Worm (Caenorhabditis elegans) whole organism, dauer: Measurements from ENCODE around the gene F21D9.8.
"Not testable (repeated sequence)": the region's sequence is repeated elsewhere in the genome, so short reads cannot be mapped to it uniquely, and the experiment has no call there.

Experiments used
- unc-62 ChIP-seq: sonication (generic microtip); optimal IDR thresholded peaks from 2 replicates; lab custom pipeline; 2017; ENCODE audit warnings: missing biosample characterization, missing genetic modification reagents, missing genetic modification characterization

F21D9.8 gene

DNA sequence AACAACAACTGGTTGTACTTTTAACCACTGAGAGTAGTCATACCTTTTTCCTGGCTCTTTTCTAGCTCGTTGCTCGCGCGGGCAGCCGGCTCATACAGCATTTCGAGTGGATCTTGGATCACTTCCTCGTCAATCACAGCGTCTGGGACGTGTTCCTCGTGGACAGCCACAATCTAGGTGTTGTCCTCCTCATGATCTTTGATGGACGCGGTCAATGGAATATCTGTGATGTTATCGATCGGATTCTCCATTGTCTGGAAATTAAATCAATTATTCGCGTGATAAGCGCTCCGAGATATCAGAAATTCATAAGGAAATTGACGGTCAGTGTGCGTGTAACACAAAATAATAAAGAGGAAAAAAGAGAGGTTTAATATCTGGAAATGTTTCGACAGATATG, at the start of gene F21D9.8:
Gene F21D9.8 (minus strand): TSS at position 101 of the 400 bp plus-strand sequence.
- TF ChIP-seq unc-62: no peak

- TF ChIP-seq unc-62: no peak
These were observed 49.5 kb upstream of the F21D9.8 start, which contains the start of gene fbxb-65 for ce11 chrV:19329263-19329662. TSS of gene fbxb-65 (plus strand) at chrV:19329563.

- TF ChIP-seq unc-62: no peak
These were observed 45.6 kb upstream of the F21D9.8 start for ce11 chrV:19325436-19325835.

ce11 chrV:19322387-19322786, 42.6 kb upstream of the F21D9.8 start, which contains the start of gene C43D7.4:
TSS of gene C43D7.4 (minus strand) at chrV:19322487.
- TF ChIP-seq unc-62: no peak

DNA sequence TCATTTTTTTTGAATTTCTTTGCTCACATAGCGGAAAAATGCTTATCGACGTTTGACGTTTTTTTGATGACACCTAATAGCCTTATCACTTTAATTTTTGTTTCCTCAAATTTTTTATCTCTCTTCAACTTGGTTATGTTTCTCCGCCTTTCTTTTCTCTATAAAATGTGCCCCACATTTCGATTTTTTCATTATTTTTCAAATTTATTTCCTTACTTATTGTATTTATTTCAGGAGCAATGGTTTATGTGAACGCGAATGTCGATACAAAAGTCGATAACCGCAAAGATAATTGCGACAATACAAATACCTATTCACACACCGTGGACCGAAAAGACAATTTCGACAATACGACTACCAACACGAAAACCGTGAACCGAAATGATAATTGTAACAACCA, 40.6 kb upstream of the F21D9.8 start, which contains the start of gene sdz-6:
Gene sdz-6 (plus strand): TSS at position 229 of the 400 bp plus-strand sequence.
- no peak for TF ChIP-seq unc-62

- TF ChIP-seq unc-62: no peak
These were observed 39.7 kb upstream of the F21D9.8 start, which contains the start of gene C43D7.7 for ce11 chrV:19319460-19319995. TSS of gene C43D7.7 (minus strand) at chrV:19319510.

DNA sequence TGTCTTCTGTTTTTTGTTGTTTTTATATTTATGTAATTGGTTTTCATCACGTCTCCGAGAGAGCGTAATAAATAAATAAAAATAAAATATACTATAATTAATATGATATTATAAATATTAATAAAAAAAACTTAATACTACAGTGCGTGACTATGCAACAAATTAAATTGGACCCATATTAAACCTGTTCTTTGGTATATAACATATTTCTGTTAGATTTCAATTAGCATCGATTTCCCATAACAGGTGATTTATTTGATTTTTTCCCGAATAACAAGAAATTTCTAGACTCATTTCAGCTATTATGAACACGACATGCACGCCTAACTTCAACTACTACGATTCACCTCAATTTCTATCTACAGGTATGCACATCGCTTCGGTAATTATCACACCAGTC, 37.3 kb upstream of the F21D9.8 start, which contains the start of gene srh-208:
Gene srh-208 (plus strand): TSS at position 301 of the 400 bp plus-strand sequence.
- not testable (repeated sequence) for TF ChIP-seq unc-62

ce11 chrV:19312975-19313374, 33.2 kb upstream of the F21D9.8 start, which contains the start of gene fbxb-64:
TSS of gene fbxb-64 (plus strand) at chrV:19313275.
- TF ChIP-seq unc-62: no peak

ce11 chrV:19311391-19311790, 31.6 kb upstream of the F21D9.8 start, which contains the start of gene C43D7.8:
TSS of gene C43D7.8 (minus strand) at chrV:19311491.
- no peak for TF ChIP-seq unc-62

- no peak for TF ChIP-seq unc-62
These were observed 29.8 kb upstream of the F21D9.8 start, which contains the start of gene F55C9.11 for ce11 chrV:19309591-19309990. TSS of gene F55C9.11 (minus strand) at chrV:19309691.

- TF ChIP-seq unc-62: no peak
These were observed 28.3 kb upstream of the F21D9.8 start for ce11 chrV:19308137-19308536.

DNA sequence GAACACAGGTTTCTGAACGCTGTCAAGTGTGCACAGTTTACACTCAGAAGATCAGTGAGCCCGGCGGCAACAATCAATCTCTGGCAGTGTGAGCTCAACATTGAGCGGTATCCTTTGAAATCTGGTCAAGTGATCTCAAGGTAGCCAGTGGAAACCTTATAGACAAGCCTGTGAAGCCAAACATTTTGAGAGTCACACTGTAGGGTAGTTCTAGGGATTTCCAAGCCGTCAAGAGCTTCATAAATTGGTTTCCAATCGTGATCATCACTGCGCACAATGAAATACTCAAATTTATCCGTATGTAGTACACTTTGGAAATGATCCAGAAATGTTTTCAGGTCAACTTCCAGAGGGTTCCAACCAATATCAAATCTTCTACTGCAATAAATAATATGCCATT, 27.1 kb upstream of the F21D9.8 start, which contains the start of gene F55C9.15:
Gene F55C9.15 (minus strand): TSS at position 101 of the 400 bp plus-strand sequence.
- no peak for TF ChIP-seq unc-62

- no peak for TF ChIP-seq unc-62
These were observed 23.9 kb upstream of the F21D9.8 start, which contains the start of the genes fbxb-63 and fbxb-61 for ce11 chrV:19303589-19304174. TSS of gene fbxb-63 (minus strand) at chrV:19303730. TSS of gene fbxb-61 (plus strand) at chrV:19304124.

- no peak for TF ChIP-seq unc-62
These were observed 22.1 kb upstream of the F21D9.8 start, which contains the start of gene fbxb-62 for ce11 chrV:19301934-19302333. TSS of gene fbxb-62 (minus strand) at chrV:19302034.

- TF ChIP-seq unc-62: no peak
These were observed 19.5 kb upstream of the F21D9.8 start, which contains the start of gene F55C9.14 for ce11 chrV:19299262-19299661. TSS of gene F55C9.14 (plus strand) at chrV:19299562.

- no peak for TF ChIP-seq unc-62
These were observed 17.7 kb upstream of the F21D9.8 start, which contains the start of gene fbxb-60 for ce11 chrV:19297510-19297909. TSS of gene fbxb-60 (plus strand) at chrV:19297810.

ce11 chrV:19296723-19297122, 16.9 kb upstream of the F21D9.8 start, which contains the start of gene F55C9.6:
TSS of gene F55C9.6 (minus strand) at chrV:19296823.
- no peak for TF ChIP-seq unc-62
